Worm (Caenorhabditis elegans) whole organism, L2 larva: ENCODE data around the gene math-16.

ENCODE experiments used
- C34F6.9 ChIP-seq: fragments of 150-350 bp; optimal IDR thresholded peaks from 2 replicates; lab custom pipeline; 2014; ENCODE audit warnings: missing biosample characterization, missing genetic modification characterization
- F13H6.1 ChIP-seq: sonication (generic microtip); optimal IDR thresholded peaks from 2 replicates; lab custom pipeline; 2016; ENCODE audit warnings: missing genetic modification characterization, missing compliant biosample characterization
- Y55F3AM.14 ChIP-seq: fragments of 200-800 bp; sonication (Bioruptor generic); optimal IDR thresholded peaks from 2 replicates; lab custom pipeline; 2018; ENCODE audit warnings: mild to moderate bottlenecking, missing genetic modification characterization, missing compliant biosample characterization
- ZK546.5 ChIP-seq: sonication (generic microtip); optimal IDR thresholded peaks from 2 replicates; lab custom pipeline; 2017; ENCODE audit warnings: missing biosample characterization, missing genetic modification characterization
- aly-2 ChIP-seq: fragments of 150-350 bp; optimal IDR thresholded peaks from 2 replicates; lab custom pipeline; 2014; ENCODE audit warnings: missing biosample characterization, missing genetic modification characterization
- ama-1 ChIP-seq: fragments of 150-350 bp; optimal IDR thresholded peaks from 2 replicates; lab custom pipeline; 2018; ENCODE audit warnings: inconsistent platforms
- blmp-1 ChIP-seq: sonication (generic microtip); optimal IDR thresholded peaks from 2 replicates; lab custom pipeline; 2017; ENCODE audit warnings: missing genetic modification characterization, mild to moderate bottlenecking, missing compliant biosample characterization, antibody characterized with exemption, moderate library complexity; ENCODE audit not compliant: insufficient read depth
- ceh-82 ChIP-seq: fragments of 150-350 bp; optimal IDR thresholded peaks from 2 replicates; lab custom pipeline; 2014; ENCODE audit warnings: missing biosample characterization, missing genetic modification characterization
- crh-2 ChIP-seq: sonication (generic microtip); optimal IDR thresholded peaks from 2 replicates; lab custom pipeline; 2017; ENCODE audit warnings: missing biosample characterization, missing genetic modification characterization
- dmd-4 ChIP-seq: sonication (generic microtip); optimal IDR thresholded peaks from 2 replicates; lab custom pipeline; 2017; ENCODE audit warnings: missing biosample characterization, missing genetic modification characterization
- egl-27 ChIP-seq: sonication (generic microtip); optimal IDR thresholded peaks from 3 replicates; lab custom pipeline; 2017; ENCODE audit warnings: missing biosample characterization, missing genetic modification reagents, missing genetic modification characterization
- elt-1 ChIP-seq: fragments of 150-350 bp; optimal IDR thresholded peaks from 2 replicates; lab custom pipeline; 2014; ENCODE audit warnings: missing biosample characterization, missing genetic modification characterization
- fos-1 ChIP-seq: fragments of 150-350 bp; optimal IDR thresholded peaks from 2 replicates; lab custom pipeline; 2014; ENCODE audit warnings: missing biosample characterization, missing genetic modification characterization
- lin-11 ChIP-seq: fragments of 150-350 bp; sonication (generic microtip); optimal IDR thresholded peaks from 2 replicates; lab custom pipeline; 2014; ENCODE audit warnings: missing biosample characterization, missing genetic modification characterization, inconsistent platforms, mixed read lengths
- lsy-2 ChIP-seq, 2 experiments: fragments of 150-350 bp in 1 of 2; sonication (generic microtip) in 1 of 2; optimal IDR thresholded peaks; 2 replicates each; lab custom pipeline; 2014 to 2017; ENCODE audit warnings: missing biosample characterization in 2 of 2, missing genetic modification characterization in 2 of 2
- mbf-1 ChIP-seq: sonication (generic microtip); optimal IDR thresholded peaks from 2 replicates; lab custom pipeline; 2017; ENCODE audit warnings: missing biosample characterization, missing genetic modification characterization
- mdl-1 ChIP-seq, 2 experiments: fragments of 150-350 bp in 1 of 2; sonication (generic microtip) in 1 of 2; optimal IDR thresholded peaks; 2 replicates each; lab custom pipeline; 2017; ENCODE audit warnings: missing biosample characterization in 2 of 2, missing genetic modification characterization in 2 of 2
- nhr-11 ChIP-seq: fragments of 150-350 bp; optimal IDR thresholded peaks from 2 replicates; lab custom pipeline; 2014; ENCODE audit warnings: missing biosample characterization, missing genetic modification characterization
- nhr-12 ChIP-seq: fragments of 150-350 bp; optimal IDR thresholded peaks from 2 replicates; lab custom pipeline; 2014; ENCODE audit warnings: missing biosample characterization, missing genetic modification characterization
- nhr-129 ChIP-seq: fragments of 150-350 bp; optimal IDR thresholded peaks from 2 replicates; lab custom pipeline; 2014; ENCODE audit warnings: missing biosample characterization, missing genetic modification characterization
- nhr-21 ChIP-seq: fragments of 150-350 bp; optimal IDR thresholded peaks from 2 replicates; lab custom pipeline; 2014; ENCODE audit warnings: missing biosample characterization, missing genetic modification characterization
- nhr-23 ChIP-seq: fragments of 150-350 bp; optimal IDR thresholded peaks from 2 replicates; lab custom pipeline; 2014; ENCODE audit warnings: missing biosample characterization, missing genetic modification reagents, missing genetic modification characterization
- nhr-237 ChIP-seq: fragments of 150-350 bp; optimal IDR thresholded peaks from 2 replicates; lab custom pipeline; 2014; ENCODE audit warnings: missing biosample characterization, missing genetic modification characterization
- nhr-25 ChIP-seq: fragments of 150-350 bp; sonication (generic microtip); optimal IDR thresholded peaks from 3 replicates; lab custom pipeline; 2014; ENCODE audit warnings: missing biosample characterization, missing genetic modification characterization
- nhr-6 ChIP-seq: fragments of 150-350 bp; optimal IDR thresholded peaks from 2 replicates; lab custom pipeline; 2014; ENCODE audit warnings: missing biosample characterization, missing genetic modification characterization
- nhr-77 ChIP-seq: fragments of 150-350 bp; optimal IDR thresholded peaks from 2 replicates; lab custom pipeline; 2014; ENCODE audit warnings: missing biosample characterization, missing genetic modification characterization
- peb-1 ChIP-seq: fragments of 150-350 bp; optimal IDR thresholded peaks from 2 replicates; lab custom pipeline; 2014; ENCODE audit warnings: missing biosample characterization, missing genetic modification characterization
- sem-4 ChIP-seq: fragments of 150-350 bp; optimal IDR thresholded peaks from 2 replicates; lab custom pipeline; 2014; ENCODE audit warnings: missing biosample characterization, missing genetic modification reagents, missing genetic modification characterization
- skn-1 ChIP-seq: sonication (generic microtip); optimal IDR thresholded peaks from 2 replicates; lab custom pipeline; 2017; ENCODE audit warnings: missing biosample characterization, missing genetic modification characterization
- snpc-4 ChIP-seq: fragments of 150-350 bp; optimal IDR thresholded peaks from 2 replicates; lab custom pipeline; 2014; ENCODE audit warnings: missing biosample characterization, missing genetic modification characterization
- unc-55 ChIP-seq: fragments of 150-350 bp; sonication (generic microtip); optimal IDR thresholded peaks from 3 replicates; lab custom pipeline; 2014; ENCODE audit warnings: missing biosample characterization, missing genetic modification reagents, missing genetic modification characterization
- zag-1 ChIP-seq: fragments of 150-350 bp; optimal IDR thresholded peaks from 2 replicates; lab custom pipeline; 2014; ENCODE audit warnings: missing biosample characterization, missing genetic modification characterization
- ztf-11 ChIP-seq: sonication (generic microtip); optimal IDR thresholded peaks from 2 replicates; lab custom pipeline; 2017; ENCODE audit warnings: missing biosample characterization, missing genetic modification characterization
- ztf-4 ChIP-seq: fragments of 150-350 bp; optimal IDR thresholded peaks from 2 replicates; lab custom pipeline; 2014; ENCODE audit warnings: missing biosample characterization, missing genetic modification characterization

math-16 gene

DNA sequence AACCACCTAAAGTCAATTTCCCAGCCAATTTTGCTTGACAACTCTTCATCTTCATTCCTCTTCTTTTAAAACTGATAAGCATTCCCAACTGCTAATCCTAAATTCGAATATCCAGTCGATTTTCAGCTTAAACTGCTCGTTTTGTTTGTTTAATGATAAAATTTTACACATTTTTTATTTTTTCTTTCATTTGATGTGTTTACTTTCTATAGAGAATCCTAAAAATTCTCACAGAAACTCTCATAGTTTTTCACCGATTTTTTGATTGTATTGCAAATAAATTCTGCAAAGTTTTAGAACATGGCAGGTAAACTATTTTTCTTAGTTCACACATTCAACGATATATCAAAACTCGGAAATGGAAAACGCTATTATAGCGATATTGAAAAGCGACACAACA, 17.2 kb upstream of the math-16 start, which contains the start of gene math-25:
math-25 (plus strand) TSS at position 301 of the 400 bp plus-strand sequence.
- no peak for TF ChIP-seq F13H6.1 (tag; lab: Kevin White, UChicago)
- no peak for TF ChIP-seq peb-1 (tag; lab: Kevin White, UChicago)
- no peak for TF ChIP-seq elt-1 (tag; lab: Kevin White, UChicago)
- no peak for TF ChIP-seq snpc-4 (tag; lab: Kevin White, UChicago)
- TF ChIP-seq crh-2 (tag; lab: Kevin White, UChicago) = no peak
- TF ChIP-seq lin-11 (tag; lab: Kevin White, UChicago) = no peak
- TF ChIP-seq C34F6.9 (tag; lab: Kevin White, UChicago) = no peak
- TF ChIP-seq fos-1 (tag; lab: Kevin White, UChicago) = no peak
- TF ChIP-seq zag-1 (tag; lab: Kevin White, UChicago) = no peak
- no peak for TF ChIP-seq egl-27 (tag; lab: Kevin White, UChicago)
- TF ChIP-seq unc-55 (GFP tag; lab: Kevin White, UChicago) = no peak
- no peak for TF ChIP-seq ztf-11 (tag; lab: Kevin White, UChicago)

DNA sequence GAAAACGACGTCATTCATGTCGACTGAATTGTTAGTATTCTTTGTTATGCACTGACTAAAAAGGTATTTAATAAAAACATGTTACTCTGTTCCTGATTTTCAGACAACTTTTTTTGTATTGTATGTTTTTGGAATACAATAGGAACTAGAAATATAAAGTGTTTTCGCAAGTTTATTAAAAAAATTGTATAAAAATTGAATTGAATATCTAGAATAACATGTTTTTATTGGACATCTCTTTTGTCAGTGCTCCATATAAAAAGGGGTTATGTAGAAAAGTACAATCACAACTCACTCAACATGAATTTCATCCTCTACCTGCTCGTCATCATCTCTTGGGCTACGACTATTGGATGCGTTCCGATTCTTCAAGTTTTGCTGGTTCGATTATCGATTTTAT, 16.7 kb upstream of the math-16 start, which contains the start of gene C46F9.5:
C46F9.5 (plus strand) TSS at position 301 of the 400 bp plus-strand sequence.
- TF ChIP-seq ZK546.5 (tag; lab: Kevin White, UChicago) (no peak), lin-11 (tag; lab: Kevin White, UChicago) (no peak), Y55F3AM.14 (GFP tag; lab: Kevin White, UChicago) (no peak), lsy-2 (tag; optimal IDR thresholded peaks at IDR 0.05; lab: Kevin White, UChicago) (no peak), sem-4 (no peak), blmp-1 (tag; lab: Kevin White, UChicago) (no peak), fos-1 (tag; lab: Kevin White, UChicago) (no peak), snpc-4 (tag; lab: Kevin White, UChicago) (no peak), egl-27 (tag; lab: Kevin White, UChicago) (no peak), ama-1 (lab: Kevin White, UChicago) (no peak), nhr-77 (tag; lab: Kevin White, UChicago) (no peak), nhr-23 (tag; lab: Kevin White, UChicago) (no peak)

ce11 chrII:1893912-1894311, 15.3 kb upstream of the math-16 start, which contains the start of gene C16C4.1:
Gene C16C4.1 (plus strand): TSS chrII:1894212.
- no peak for TF ChIP-seq nhr-23 (tag; lab: Kevin White, UChicago)
- TF ChIP-seq mbf-1 (tag; lab: Kevin White, UChicago) = no peak
- TF ChIP-seq peb-1 (tag; lab: Kevin White, UChicago) = no peak

- TF ChIP-seq dmd-4 (no peak), ama-1 (lab: Kevin White, UChicago) (no peak), nhr-237 (tag; lab: Kevin White, UChicago) (no peak), nhr-11 (no peak), mbf-1 (tag; lab: Kevin White, UChicago) (no peak), elt-1 (tag; lab: Kevin White, UChicago) (no peak), skn-1 (tag; lab: Kevin White, UChicago) (no peak), aly-2 (tag; lab: Kevin White, UChicago) (no peak), zag-1 (tag; lab: Kevin White, UChicago) (no peak), nhr-12 (tag; lab: Kevin White, UChicago) (no peak), fos-1 (tag; lab: Kevin White, UChicago) (no peak), mdl-1 (tag; optimal IDR thresholded peaks at IDR 0.05; lab: Kevin White, UChicago) (no peak), unc-55 (GFP tag; lab: Kevin White, UChicago) (no peak), nhr-129 (tag; lab: Kevin White, UChicago) (no peak), ZK546.5 (tag; lab: Kevin White, UChicago) (no peak), nhr-25 (no peak), nhr-6 (no peak), lin-11 (tag; lab: Kevin White, UChicago) (no peak)
These were observed 12.1 kb upstream of the math-16 start, which contains the start of gene math-9 for ce11 chrII:1890682-1891081. Gene math-9 (minus strand): TSS chrII:1890782.

- TF ChIP-seq snpc-4 (tag; lab: Kevin White, UChicago) (no peak), nhr-129 (tag; lab: Kevin White, UChicago) (no peak), nhr-21 (no peak), lin-11 (tag; lab: Kevin White, UChicago) (no peak), aly-2 (tag; lab: Kevin White, UChicago) (no peak), lsy-2 (tag; optimal IDR thresholded peaks at IDR 0.05; lab: Kevin White, UChicago) (no peak), ama-1 (lab: Kevin White, UChicago) (no peak), Y55F3AM.14 (GFP tag; lab: Kevin White, UChicago) (no peak), fos-1 (tag; lab: Kevin White, UChicago) (no peak), ztf-4 (tag; lab: Kevin White, UChicago) (no peak), nhr-237 (tag; lab: Kevin White, UChicago) (no peak), skn-1 (tag; lab: Kevin White, UChicago) (no peak), C34F6.9 (tag; lab: Kevin White, UChicago) (no peak), zag-1 (tag; lab: Kevin White, UChicago) (no peak), ceh-82 (no peak), elt-1 (tag; lab: Kevin White, UChicago) (no peak)
- TF ChIP-seq, all 48 proteins: peak for 0
These were observed 10.5 kb upstream of the math-16 start, which contains the start of gene math-8 for ce11 chrII:1889071-1889470. Gene math-8 (minus strand): TSS chrII:1889171.
